Fruit fly (Drosophila melanogaster): ENCODE measurements around the gene CG12256.

CG12256 gene

dm6 chr3R:12194911-12195310 is 31.2 kb downstream of the CG12256 start, which contains the start of the genes eIF3d2 and CG43450:
Gene eIF3d2 (minus strand): TSS chr3R:12195011.
Gene CG43450 (plus strand): TSS chr3R:12195294.
- no peak for TF ChIP-seq bab1 (GFP tag; optimal IDR thresholded peaks at IDR 0.05)
- no peak for TF ChIP-seq CG12768 (GFP tag; optimal IDR thresholded peaks at IDR 0.05)
- TF ChIP-seq kay (GFP tag; ENCODE audit: borderline replicate concordance), result no peak
- TF ChIP-seq cnc (optimal IDR thresholded peaks at IDR 0.05), result no peak
- TF ChIP-seq CG14711 (tag; optimal IDR thresholded peaks at IDR 0.05), result no peak
- TF ChIP-seq CG33017 (tag; optimal IDR thresholded peaks at IDR 0.05), result no peak
- no peak for TF ChIP-seq toe (GFP tag; optimal IDR thresholded peaks at IDR 0.05)
- no peak for TF ChIP-seq Crg-1 (GFP tag; optimal IDR thresholded peaks at IDR 0.05)
- TF ChIP-seq CG5204 (GFP tag; optimal IDR thresholded peaks at IDR 0.05), result no peak
- no peak for TF ChIP-seq Mnt (GFP tag; optimal IDR thresholded peaks at IDR 0.05)
- TF ChIP-seq pad (GFP tag; optimal IDR thresholded peaks at IDR 0.05), result no peak

- no peak for TF ChIP-seq cic (GFP tag; optimal IDR thresholded peaks at IDR 0.05)
- no peak for TF ChIP-seq Mnt (GFP tag; optimal IDR thresholded peaks at IDR 0.05)
- no peak for TF ChIP-seq Clk (GFP tag; optimal IDR thresholded peaks at IDR 0.05)
- no peak for TF ChIP-seq cnc (optimal IDR thresholded peaks at IDR 0.05)
- no peak for TF ChIP-seq CG5204 (GFP tag; optimal IDR thresholded peaks at IDR 0.05)
- no peak for TF ChIP-seq CG1620 (GFP tag; optimal IDR thresholded peaks at IDR 0.05)
- TF ChIP-seq ovo (GFP tag; optimal IDR thresholded peaks at IDR 0.05), result no peak
- TF ChIP-seq CG7045 (GFP tag; optimal IDR thresholded peaks at IDR 0.05), result no peak
- TF ChIP-seq Hr96 (GFP tag; optimal IDR thresholded peaks at IDR 0.05), result no peak
Observed at dm6 chr3R:12185615-12186014, 40.5 kb downstream of the CG12256 start.

All from whole organism, adult.